Fruit fly (Drosophila melanogaster) whole organism, embryonic: ENCODE results near the gene orion.

Experiments
- Abd-B ChIP-seq: fragments of 200-800 bp; sonication (Bioruptor generic); optimal IDR thresholded peaks from 2 replicates; lab custom pipeline; 2018; ENCODE audit warnings: missing biosample characterization, mild to moderate bottlenecking, missing genetic modification characterization, moderate library complexity
- Ada2b ChIP-seq: fragments of 200-800 bp; sonication (Bioruptor generic); IDR thresholded peaks from 2 replicates; pipeline ENCODE4 v1.3.6; 2022; ENCODE audit warnings: missing biosample characterization, missing genetic modification characterization
- CG10274 ChIP-seq: fragments of 200-800 bp; sonication (Bioruptor generic); optimal IDR thresholded peaks from 3 replicates; lab custom pipeline; 2017; ENCODE audit warnings: missing biosample characterization, mild to moderate bottlenecking, missing genetic modification characterization
- CG10321 ChIP-seq: fragments of 200-800 bp; sonication (Bioruptor generic); IDR thresholded peaks from 2 replicates; pipeline ENCODE4 v1.3.6; 2022; ENCODE audit warnings: missing biosample characterization, missing genetic modification characterization
- CG12299 ChIP-seq: fragments of 200-800 bp; sonication (Bioruptor generic); optimal IDR thresholded peaks from 2 replicates; lab custom pipeline; 2018; ENCODE audit warnings: missing biosample characterization, mild to moderate bottlenecking, missing genetic modification characterization
- CG15073 ChIP-seq: fragments of 200-800 bp; sonication (Bioruptor generic); optimal IDR thresholded peaks from 2 replicates; lab custom pipeline; 2016; ENCODE audit warnings: missing biosample characterization, missing genetic modification characterization
- CG15601 ChIP-seq: fragments of 200-800 bp; sonication (Bioruptor generic); optimal IDR thresholded peaks from 3 replicates; lab custom pipeline; 2019; ENCODE audit warnings: missing biosample characterization, mild to moderate bottlenecking, missing genetic modification characterization, moderate library complexity
- CG17829 ChIP-seq: fragments of 200-800 bp; optimal IDR thresholded peaks from 2 replicates; lab custom pipeline; 2019; ENCODE audit warnings: missing biosample characterization, mild to moderate bottlenecking, missing genetic modification characterization, moderate library complexity
- CG18262 ChIP-seq: fragments of 200-800 bp; optimal IDR thresholded peaks from 3 replicates; lab custom pipeline; 2019; ENCODE audit warnings: missing biosample characterization, mild to moderate bottlenecking, missing genetic modification characterization, moderate library complexity
- CG1832 ChIP-seq: fragments of 200-800 bp; sonication (Bioruptor generic); optimal IDR thresholded peaks from 2 replicates; lab custom pipeline; 2017; ENCODE audit warnings: missing biosample characterization, mild to moderate bottlenecking, missing genetic modification characterization, inconsistent platforms
- CG18476 ChIP-seq: fragments of 200-800 bp; sonication (Bioruptor generic); optimal IDR thresholded peaks from 2 replicates; lab custom pipeline; 2016; ENCODE audit warnings: missing biosample characterization, mild to moderate bottlenecking, missing genetic modification characterization
- CG2129 ChIP-seq: fragments of 200-800 bp; sonication (Bioruptor generic); IDR thresholded peaks from 2 replicates; pipeline ENCODE4 v1.3.6; 2022; ENCODE audit warnings: missing biosample characterization, missing genetic modification characterization; ENCODE audit not compliant: partially characterized antibody
- CG31388 ChIP-seq: fragments of 200-800 bp; sonication (Bioruptor generic); optimal IDR thresholded peaks from 2 replicates; lab custom pipeline; 2016; ENCODE audit warnings: missing biosample characterization, missing genetic modification characterization
- CG4404 ChIP-seq: fragments of 200-800 bp; sonication (Bioruptor generic); IDR thresholded peaks from 2 replicates; pipeline ENCODE4 v1.3.6; 2022; ENCODE audit warnings: missing biosample characterization, missing genetic modification characterization
- CG6175 ChIP-seq: fragments of 200-800 bp; sonication (Bioruptor generic); IDR thresholded peaks from 3 replicates; pipeline ENCODE4 v1.3.6; 2022; ENCODE audit warnings: missing biosample characterization, missing genetic modification characterization
- CG6813 ChIP-seq: fragments of 200-800 bp; sonication (Bioruptor generic); optimal IDR thresholded peaks from 2 replicates; lab custom pipeline; 2017; ENCODE audit warnings: missing biosample characterization, missing genetic modification characterization, mild to moderate bottlenecking, moderate library complexity, missing genetic modification reagents
- CG7372 ChIP-seq: fragments of 200-800 bp; sonication (Bioruptor generic); IDR thresholded peaks from 2 replicates; pipeline ENCODE4 v1.3.6; 2022; ENCODE audit warnings: missing biosample characterization, missing genetic modification characterization
- CG8281 ChIP-seq: fragments of 200-800 bp; sonication (Bioruptor generic); optimal IDR thresholded peaks from 2 replicates; lab custom pipeline; 2018; ENCODE audit warnings: missing biosample characterization, mild to moderate bottlenecking, missing genetic modification characterization, moderate library complexity
- D19A ChIP-seq: fragments of 200-800 bp; optimal IDR thresholded peaks from 3 replicates; lab custom pipeline; 2019; ENCODE audit warnings: missing biosample characterization, mild to moderate bottlenecking, missing genetic modification characterization, moderate library complexity
- Dip3 ChIP-seq: fragments of 200-800 bp; sonication (Bioruptor generic); optimal IDR thresholded peaks from 3 replicates; lab custom pipeline; 2016; ENCODE audit warnings: missing biosample characterization, missing genetic modification characterization
- Drgx ChIP-seq: fragments of 200-800 bp; sonication (Bioruptor generic); IDR thresholded peaks from 2 replicates; pipeline ENCODE4 v1.3.6; 2022; ENCODE audit warnings: missing biosample characterization, missing genetic modification characterization
- E2f2 ChIP-seq: fragments of 200-800 bp; sonication (Bioruptor generic); IDR thresholded peaks from 2 replicates; pipeline ENCODE4 v1.3.6; 2022; ENCODE audit warnings: missing biosample characterization, missing genetic modification characterization
- Ets65A ChIP-seq: fragments of 200-800 bp; sonication (Bioruptor generic); peaks from one replicate; lab custom pipeline; 2016; ENCODE audit warnings: missing biosample characterization, missing genetic modification characterization
- Hmx ChIP-seq: fragments of 200-800 bp; sonication (Bioruptor generic); optimal IDR thresholded peaks from 2 replicates; lab custom pipeline; 2016; ENCODE audit warnings: missing biosample characterization, missing genetic modification characterization
- Med ChIP-seq: fragments of 200-800 bp; sonication (Bioruptor generic); peaks from one replicate; lab custom pipeline; 2016; ENCODE audit warnings: missing biosample characterization, missing genetic modification characterization, mild to moderate bottlenecking, inconsistent platforms, moderate library complexity
- Myb ChIP-seq: fragments of 200-800 bp; sonication (Bioruptor generic); optimal IDR thresholded peaks from 2 replicates; lab custom pipeline; 2016; ENCODE audit warnings: missing biosample characterization, missing genetic modification characterization
- Nf-YC ChIP-seq: fragments of 200-800 bp; optimal IDR thresholded peaks from 3 replicates; lab custom pipeline; 2019; ENCODE audit warnings: missing biosample characterization, mild to moderate bottlenecking, missing genetic modification characterization, moderate library complexity
- Oaz ChIP-seq: fragments of 200-800 bp; sonication (Bioruptor generic); IDR thresholded peaks from 2 replicates; pipeline ENCODE4 v1.3.6; 2022; ENCODE audit warnings: missing biosample characterization, missing genetic modification characterization
- Sox102F ChIP-seq: fragments of 200-800 bp; sonication (Bioruptor generic); optimal IDR thresholded peaks from 2 replicates; lab custom pipeline; 2018; ENCODE audit warnings: missing biosample characterization, mild to moderate bottlenecking, missing genetic modification characterization, moderate library complexity
- TFAM ChIP-seq: fragments of 200-800 bp; sonication (Bioruptor generic); optimal IDR thresholded peaks from 2 replicates; lab custom pipeline; 2017; ENCODE audit warnings: missing biosample characterization, missing genetic modification characterization, inconsistent platforms
- Taf1 ChIP-seq: fragments of 200-800 bp; sonication (Bioruptor generic); IDR thresholded peaks from 2 replicates; pipeline ENCODE4 v1.3.6; 2022; ENCODE audit warnings: missing biosample characterization, missing genetic modification characterization
- ac ChIP-seq: fragments of 200-800 bp; sonication (Bioruptor generic); optimal IDR thresholded peaks from 3 replicates; lab custom pipeline; 2017; ENCODE audit warnings: missing biosample characterization, mild to moderate bottlenecking, missing genetic modification characterization
- croc ChIP-seq: fragments of 200-800 bp; sonication (Bioruptor generic); conservative IDR thresholded peaks from 3 replicates; pipeline ENCODE4 v1.3.6; 2022; ENCODE audit warnings: missing biosample characterization, missing genetic modification characterization
- exex ChIP-seq: fragments of 200-800 bp; sonication (Bioruptor generic); optimal IDR thresholded peaks from 4 replicates; lab custom pipeline; 2018; ENCODE audit warnings: missing biosample characterization, mild to moderate bottlenecking, missing genetic modification characterization, moderate library complexity
- ftz-f1 ChIP-seq: fragments of 200-800 bp; sonication (Bioruptor generic); optimal IDR thresholded peaks from 2 replicates; lab custom pipeline; 2016; ENCODE audit warnings: missing biosample characterization, missing genetic modification characterization
- lab ChIP-seq: fragments of 200-800 bp; sonication (Bioruptor generic); optimal IDR thresholded peaks from 3 replicates; lab custom pipeline; 2017; ENCODE audit warnings: missing biosample characterization, missing genetic modification characterization, mild to moderate bottlenecking, moderate library complexity, missing genetic modification reagents
- pnt ChIP-seq: fragments of 200-800 bp; sonication (Bioruptor generic); optimal IDR thresholded peaks from 3 replicates; lab custom pipeline; 2016; ENCODE audit warnings: missing biosample characterization, missing genetic modification characterization
- pros ChIP-seq: fragments of 200-800 bp; sonication (Bioruptor generic); optimal IDR thresholded peaks from 3 replicates; lab custom pipeline; 2019; ENCODE audit warnings: missing biosample characterization, mild to moderate bottlenecking, missing genetic modification characterization, moderate library complexity
- sens ChIP-seq: fragments of 200-800 bp; sonication (Bioruptor generic); peaks from one replicate; lab custom pipeline; 2016; ENCODE audit warnings: missing biosample characterization, missing genetic modification characterization
- sob ChIP-seq: fragments of 200-800 bp; sonication (Bioruptor generic); IDR thresholded peaks from 2 replicates; pipeline ENCODE4 v1.3.6; 2022; ENCODE audit warnings: missing biosample characterization, missing genetic modification characterization
- zen ChIP-seq: fragments of 200-800 bp; sonication (Bioruptor generic); optimal IDR thresholded peaks from 3 replicates; lab custom pipeline; 2018; ENCODE audit warnings: missing biosample characterization, mild to moderate bottlenecking, missing genetic modification characterization, moderate library complexity
- zfh2 ChIP-seq: fragments of 200-800 bp; sonication (Bioruptor generic); optimal IDR thresholded peaks from 2 replicates; lab custom pipeline; 2016; ENCODE audit warnings: missing biosample characterization, missing genetic modification characterization

orion gene

DNA sequence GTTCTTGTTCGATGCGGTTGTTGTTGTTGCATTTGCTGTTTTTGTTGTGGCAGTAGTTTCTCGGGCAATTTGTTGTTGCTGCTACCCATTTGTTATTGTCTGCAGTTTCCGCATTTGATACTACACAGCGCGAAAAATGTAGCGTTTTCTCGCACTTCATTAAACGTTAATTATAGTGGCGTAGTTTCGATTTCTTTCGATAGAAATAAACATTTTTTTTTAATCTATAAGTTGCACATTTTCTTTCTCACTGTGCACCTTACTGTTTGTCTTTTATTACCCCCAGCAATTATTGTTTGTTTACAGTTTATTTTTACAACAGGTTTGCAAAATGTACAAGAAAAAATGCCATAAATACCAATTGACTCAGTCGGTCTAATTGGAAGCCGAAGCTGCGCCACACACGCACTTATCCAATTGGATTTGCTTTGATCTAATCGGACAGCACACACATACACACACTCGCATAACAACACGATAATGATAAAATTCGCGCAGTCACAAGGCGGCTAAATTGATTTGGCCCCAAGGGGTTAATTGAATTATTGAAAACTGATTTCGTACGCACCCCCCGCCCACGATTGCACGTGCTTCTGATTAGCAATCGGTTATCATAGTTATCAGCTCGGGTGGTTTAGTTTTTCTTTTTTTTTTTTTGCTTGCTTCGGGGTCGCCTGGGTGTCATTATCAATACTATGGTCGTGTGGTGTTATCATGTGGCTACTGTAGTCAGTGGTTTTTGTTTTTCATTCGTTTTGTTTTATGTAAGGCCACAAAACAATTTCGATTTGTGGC is 19.2 kb upstream of the orion start (continued):
- TF ChIP-seq Sox102F (GFP tag; lab: Kevin White, UChicago) (no peak), CG8281 (tag; lab: Kevin White, UChicago) (peak; percentile 30), E2f2 (GFP tag; lab: Robert Waterston, UW) (0 out of 2 replicates have a peak, but pooled peaks have one; percentile 10), Oaz (GFP tag; lab: Robert Waterston, UW) (no peak), zen (tag; lab: Kevin White, UChicago) (no peak), ftz-f1 (GFP tag; lab: Kevin White, UChicago) (peak; percentile 18), Drgx (GFP tag; lab: Robert Waterston, UW) (peak; percentile 62), CG2129 (GFP tag; lab: Robert Waterston, UW) (no peak), CG31388 (no peak), D19A (tag; lab: Kevin White, UChicago) (no peak), CG18476 (GFP tag; lab: Kevin White, UChicago) (no peak), CG15601 (no peak), lab (GFP tag; lab: Kevin White, UChicago) (peak; percentile 51), pnt (GFP tag; lab: Kevin White, UChicago) (no peak), sens (peak; percentile 40), zfh2 (GFP tag; lab: Kevin White, UChicago) (no peak), Myb (no peak), exex (tag; lab: Kevin White, UChicago) (peak; percentile 90), CG18262 (tag; lab: Kevin White, UChicago) (no peak)
- TF ChIP-seq, all 482 proteins: peak for 27

DNA sequence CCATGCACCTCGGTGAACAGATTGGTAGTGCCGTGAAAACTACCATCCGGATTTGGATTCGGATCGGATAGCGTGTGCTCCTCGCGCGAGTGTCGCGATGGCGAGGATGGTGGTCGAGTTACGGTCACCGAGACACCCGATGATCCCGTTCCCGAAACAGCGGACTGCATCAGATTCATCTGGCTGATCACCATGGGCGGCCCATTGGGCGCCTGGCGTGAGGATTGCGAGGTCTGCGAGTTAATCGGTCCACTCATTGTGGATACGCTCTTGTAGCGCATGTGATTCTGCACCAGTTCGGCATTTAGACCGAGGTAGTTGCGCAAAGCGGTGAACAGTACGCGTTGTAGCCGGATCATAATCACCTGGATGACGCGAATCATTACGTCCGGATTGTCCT is 17.0 kb upstream of the orion start, which contains the start of gene sn:
Gene sn, plus strand, starts transcription at position 301 of the 400 bp plus-strand sequence.
- TF ChIP-seq CG17829 (tag; lab: Kevin White, UChicago) (no peak), Med (GFP tag; lab: Kevin White, UChicago) (no peak), Abd-B (GFP tag; lab: Kevin White, UChicago) (no peak), CG4404 (GFP tag; lab: Robert Waterston, UW) (no peak), CG15073 (GFP tag; lab: Kevin White, UChicago) (no peak), TFAM (no peak), Sox102F (GFP tag; lab: Kevin White, UChicago) (no peak)

DNA sequence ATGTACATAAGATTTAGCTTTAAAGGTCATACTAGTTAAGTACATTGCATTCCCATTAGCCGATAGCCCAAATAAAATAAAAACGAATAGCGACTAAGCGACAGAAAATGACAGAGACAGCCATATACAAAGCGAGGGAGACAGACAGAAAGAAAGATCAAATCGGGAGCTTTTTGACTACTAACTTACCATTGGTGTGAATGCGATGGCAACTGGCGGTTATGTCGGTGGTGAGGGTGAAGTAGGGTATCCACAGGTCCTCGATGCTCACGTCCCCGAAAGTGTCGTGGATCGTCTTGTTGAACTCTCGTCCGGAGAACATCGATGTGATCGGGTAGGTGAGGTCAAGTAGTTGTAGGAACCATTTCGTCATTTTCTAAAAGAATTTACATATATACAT is 14.3 kb upstream of the orion start:
- TF ChIP-seq Taf1 (GFP tag; lab: Robert Waterston, UW) (no peak), Nf-YC (tag; lab: Kevin White, UChicago) (peak; percentile 13), croc (GFP tag; lab: Robert Waterston, UW) (no peak), Dip3 (GFP tag; lab: Kevin White, UChicago) (no peak), CG6813 (no peak), Ets65A (GFP tag; lab: Kevin White, UChicago) (no peak), CG2129 (GFP tag; lab: Robert Waterston, UW) (no peak), CG10321 (GFP tag; lab: Robert Waterston, UW) (peak; percentile 49; the same call in 1 of the 2 replicates), CG6175 (GFP tag; lab: Robert Waterston, UW) (no peak), ac (GFP tag; lab: Kevin White, UChicago) (no peak), CG10274 (peak; percentile 55), CG1832 (peak; percentile 16), sob (GFP tag; lab: Robert Waterston, UW) (no peak), CG7372 (GFP tag; lab: Robert Waterston, UW) (no peak), pros (GFP tag; lab: Kevin White, UChicago) (no peak), Hmx (GFP tag; lab: Kevin White, UChicago) (no peak), Ada2b (no peak), CG12299 (no peak)
